Worm (Caenorhabditis elegans) whole organism, late embryonic: Measurements from ENCODE around the gene apc-2.
A peak's percentile ranks its signal among the peaks of the same experiment; 100 is the strongest.

Experiments
- T23F11.4 ChIP-seq: fragments of 200-800 bp; sonication (Bioruptor generic); optimal IDR thresholded peaks from 2 replicates; lab custom pipeline; 2018; ENCODE audit warnings: mild to moderate bottlenecking, missing genetic modification characterization, missing compliant biosample characterization
- ceh-18 ChIP-seq: sonication (generic microtip); optimal IDR thresholded peaks from 2 replicates; lab custom pipeline; 2016; ENCODE audit warnings: missing genetic modification characterization, missing compliant biosample characterization
- ceh-22 ChIP-seq: sonication (generic microtip); optimal IDR thresholded peaks from 2 replicates; lab custom pipeline; 2017; ENCODE audit warnings: missing biosample characterization, missing genetic modification characterization
- gmeb-2 ChIP-seq: sonication (generic microtip); optimal IDR thresholded peaks from 2 replicates; lab custom pipeline; 2016; ENCODE audit warnings: missing genetic modification characterization, inconsistent platforms, missing compliant biosample characterization
- hlh-30 ChIP-seq: sonication (generic microtip); optimal IDR thresholded peaks from 2 replicates; lab custom pipeline; 2017; ENCODE audit warnings: antibody characterized with exemption, missing genetic modification characterization, missing compliant biosample characterization; ENCODE audit not compliant: insufficient read depth
- nhr-11 ChIP-seq: fragments of 150-350 bp; optimal IDR thresholded peaks from 2 replicates; lab custom pipeline; 2014; ENCODE audit warnings: missing biosample characterization, missing genetic modification characterization
- nhr-232 ChIP-seq: sonication (generic microtip); optimal IDR thresholded peaks from 2 replicates; lab custom pipeline; 2016; ENCODE audit warnings: missing genetic modification characterization, missing compliant biosample characterization
- npax-4 ChIP-seq: sonication (generic microtip); optimal IDR thresholded peaks from 2 replicates; lab custom pipeline; 2016; ENCODE audit warnings: missing genetic modification characterization, missing compliant biosample characterization
- pha-2 ChIP-seq: sonication (generic microtip); optimal IDR thresholded peaks from 2 replicates; lab custom pipeline; 2017; ENCODE audit warnings: mild to moderate bottlenecking, missing genetic modification characterization, missing compliant biosample characterization
- pros-1 ChIP-seq: fragments of 150-350 bp; optimal IDR thresholded peaks from 2 replicates; lab custom pipeline; 2014; ENCODE audit warnings: missing biosample characterization, missing genetic modification reagents, missing genetic modification characterization
- sdc-2 ChIP-seq: sonication (generic microtip); optimal IDR thresholded peaks from 2 replicates; lab custom pipeline; 2016; ENCODE audit warnings: missing genotype, missing genetic modification characterization, missing compliant biosample characterization
- syd-9 ChIP-seq: sonication (generic microtip); optimal IDR thresholded peaks from 2 replicates; lab custom pipeline; 2016; ENCODE audit warnings: mild to moderate bottlenecking, missing genetic modification characterization, moderate library complexity, missing compliant biosample characterization
- tbx-2 ChIP-seq: sonication (generic microtip); optimal IDR thresholded peaks from 2 replicates; lab custom pipeline; 2016; ENCODE audit warnings: missing genetic modification characterization, missing compliant biosample characterization

apc-2 gene

DNA sequence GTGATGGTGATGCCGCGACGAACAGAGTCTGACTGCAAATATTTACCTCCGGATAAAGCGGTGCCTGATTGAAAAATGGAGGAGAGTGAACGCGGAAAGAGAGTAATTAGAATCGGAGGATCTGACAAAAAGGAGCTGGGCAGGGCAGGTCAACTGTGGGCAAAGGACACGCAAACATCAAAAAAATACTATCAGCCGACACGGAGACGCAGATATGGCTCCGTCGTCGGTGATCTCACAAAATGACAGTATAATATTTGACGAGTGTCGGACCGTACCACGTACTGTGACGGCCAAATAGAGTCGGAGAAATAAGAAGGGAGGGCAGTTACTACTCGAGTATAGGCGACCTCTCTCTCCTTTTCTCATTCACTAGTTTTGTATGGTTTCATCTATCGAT, 52.1 kb downstream of the apc-2 start:
- TF ChIP-seq pha-2 (tag; lab: Kevin White, UChicago): peak; percentile 32
- TF ChIP-seq nhr-232 (tag; lab: Kevin White, UChicago): no peak
- no peak for TF ChIP-seq ceh-22 (tag; lab: Kevin White, UChicago)
- no peak for TF ChIP-seq nhr-11
- no peak for TF ChIP-seq T23F11.4 (GFP tag; lab: Kevin White, UChicago)
- no peak for TF ChIP-seq npax-4 (tag; lab: Kevin White, UChicago)
- no peak for TF ChIP-seq gmeb-2 (tag; lab: Kevin White, UChicago)
- TF ChIP-seq syd-9 (tag; lab: Kevin White, UChicago): no peak
- TF ChIP-seq sdc-2: no peak
- TF ChIP-seq ceh-18 (tag; lab: Kevin White, UChicago): no peak
- TF ChIP-seq tbx-2: peak; percentile 2
- TF ChIP-seq pros-1 (tag; lab: Kevin White, UChicago): no peak
- no peak for TF ChIP-seq hlh-30 (tag; lab: Kevin White, UChicago)
